Worm (Caenorhabditis elegans) whole organism, late embryonic: ENCODE measurements around the gene F14F9.6.

Experiments used
- K02D7.2 ChIP-seq: sonication (generic microtip); optimal IDR thresholded peaks from 2 replicates; lab custom pipeline; 2017; ENCODE audit warnings: mild to moderate bottlenecking, missing genetic modification characterization, missing compliant biosample characterization
- K09A11.1 ChIP-seq: sonication (generic microtip); optimal IDR thresholded peaks from 2 replicates; lab custom pipeline; 2017; ENCODE audit warnings: antibody characterized with exemption, mild to moderate bottlenecking, missing genetic modification characterization, missing compliant biosample characterization; ENCODE audit not compliant: insufficient read depth
- T23F11.4 ChIP-seq: fragments of 200-800 bp; sonication (Bioruptor generic); optimal IDR thresholded peaks from 2 replicates; lab custom pipeline; 2018; ENCODE audit warnings: mild to moderate bottlenecking, missing genetic modification characterization, missing compliant biosample characterization
- ahr-1 ChIP-seq: sonication (generic microtip); optimal IDR thresholded peaks from 2 replicates; lab custom pipeline; 2016; ENCODE audit warnings: missing genetic modification characterization, missing compliant biosample characterization
- ama-1 ChIP-seq: fragments of 150-350 bp; optimal IDR thresholded peaks from 2 replicates; lab custom pipeline; 2014
- ceh-14 ChIP-seq: sonication (generic microtip); optimal IDR thresholded peaks from 2 replicates; lab custom pipeline; 2016; ENCODE audit warnings: missing genotype, missing genetic modification characterization, missing compliant biosample characterization
- ceh-18 ChIP-seq: sonication (generic microtip); optimal IDR thresholded peaks from 2 replicates; lab custom pipeline; 2016; ENCODE audit warnings: missing genetic modification characterization, missing compliant biosample characterization
- ceh-19 ChIP-seq: fragments of 200-800 bp; sonication (Bioruptor generic); optimal IDR thresholded peaks from 2 replicates; lab custom pipeline; 2018; ENCODE audit warnings: mild to moderate bottlenecking, missing genetic modification characterization, missing compliant biosample characterization
- ceh-2 ChIP-seq: sonication (generic microtip); optimal IDR thresholded peaks from 2 replicates; lab custom pipeline; 2016; ENCODE audit warnings: missing genotype, missing genetic modification characterization, missing compliant biosample characterization
- ceh-24 ChIP-seq: sonication (generic microtip); optimal IDR thresholded peaks from 2 replicates; lab custom pipeline; 2016; ENCODE audit warnings: mild to moderate bottlenecking, missing genetic modification characterization, missing compliant biosample characterization
- ceh-34 ChIP-seq: sonication (generic microtip); optimal IDR thresholded peaks from 2 replicates; lab custom pipeline; 2016; ENCODE audit warnings: mild to moderate bottlenecking, missing genetic modification characterization, missing compliant biosample characterization
- ceh-6 ChIP-seq: fragments of 200-800 bp; sonication (Bioruptor generic); optimal IDR thresholded peaks from 2 replicates; lab custom pipeline; 2018; ENCODE audit warnings: mild to moderate bottlenecking, missing genetic modification characterization, missing compliant biosample characterization
- che-1 ChIP-seq: sonication (generic microtip); optimal IDR thresholded peaks from 2 replicates; lab custom pipeline; 2016; ENCODE audit warnings: mild to moderate bottlenecking, missing genetic modification characterization, missing compliant biosample characterization
- dmd-4 ChIP-seq: sonication (generic microtip); optimal IDR thresholded peaks from 2 replicates; lab custom pipeline; 2016; ENCODE audit warnings: borderline replicate concordance, missing genetic modification characterization, missing compliant biosample characterization
- dve-1 ChIP-seq: sonication (generic microtip); optimal IDR thresholded peaks from 2 replicates; lab custom pipeline; 2017; ENCODE audit warnings: antibody characterized with exemption, mild to moderate bottlenecking, missing genetic modification characterization, missing compliant biosample characterization
- elt-2 ChIP-seq: sonication (generic microtip); optimal IDR thresholded peaks from 2 replicates; lab custom pipeline; 2016; ENCODE audit warnings: missing genetic modification reagents, missing genetic modification characterization, missing compliant biosample characterization
- elt-4 ChIP-seq: sonication (generic microtip); optimal IDR thresholded peaks from 2 replicates; lab custom pipeline; 2016; ENCODE audit warnings: missing genetic modification characterization, missing compliant biosample characterization
- ets-4 ChIP-seq: sonication (generic microtip); optimal IDR thresholded peaks from 2 replicates; lab custom pipeline; 2016; ENCODE audit warnings: missing genetic modification characterization, missing compliant biosample characterization
- fax-1 ChIP-seq: sonication (generic microtip); optimal IDR thresholded peaks from 2 replicates; lab custom pipeline; 2016; ENCODE audit warnings: missing genotype, missing genetic modification characterization, missing compliant biosample characterization
- fkh-6 ChIP-seq: sonication (generic microtip); optimal IDR thresholded peaks from 2 replicates; lab custom pipeline; 2016; ENCODE audit warnings: missing genetic modification characterization, missing compliant biosample characterization
- gmeb-2 ChIP-seq: sonication (generic microtip); optimal IDR thresholded peaks from 2 replicates; lab custom pipeline; 2016; ENCODE audit warnings: missing genetic modification characterization, inconsistent platforms, missing compliant biosample characterization
- hlh-13 ChIP-seq: fragments of 200-800 bp; sonication (Bioruptor generic); optimal IDR thresholded peaks from 2 replicates; lab custom pipeline; 2018; ENCODE audit warnings: mild to moderate bottlenecking, missing genetic modification characterization, missing compliant biosample characterization
- hlh-6 ChIP-seq: sonication (generic microtip); optimal IDR thresholded peaks from 2 replicates; lab custom pipeline; 2016; ENCODE audit warnings: missing genotype, missing genetic modification characterization, missing compliant biosample characterization
- hlh-8 ChIP-seq: sonication (generic microtip); optimal IDR thresholded peaks from 2 replicates; lab custom pipeline; 2016; ENCODE audit warnings: missing genotype, missing genetic modification characterization, missing compliant biosample characterization
- lim-6 ChIP-seq: sonication (generic microtip); optimal IDR thresholded peaks from 2 replicates; lab custom pipeline; 2016; ENCODE audit warnings: missing genetic modification characterization, missing compliant biosample characterization
- odd-2 ChIP-seq: sonication (generic microtip); optimal IDR thresholded peaks from 2 replicates; lab custom pipeline; 2017; ENCODE audit warnings: antibody characterized with exemption, mild to moderate bottlenecking, missing genetic modification characterization, missing compliant biosample characterization
- pag-3 ChIP-seq: sonication (generic microtip); optimal IDR thresholded peaks from 2 replicates; lab custom pipeline; 2016; ENCODE audit warnings: missing compliant biosample characterization, missing genetic modification characterization, borderline replicate concordance
- pat-9 ChIP-seq: fragments of 200-800 bp; sonication (Bioruptor generic); optimal IDR thresholded peaks from 2 replicates; lab custom pipeline; 2018; ENCODE audit warnings: mild to moderate bottlenecking, missing genetic modification characterization, moderate library complexity, missing compliant biosample characterization
- pha-2 ChIP-seq: sonication (generic microtip); optimal IDR thresholded peaks from 2 replicates; lab custom pipeline; 2017; ENCODE audit warnings: mild to moderate bottlenecking, missing genetic modification characterization, missing compliant biosample characterization
- pha-4 ChIP-seq: fragments of 150-350 bp; optimal IDR thresholded peaks from 2 replicates; lab custom pipeline; 2018; ENCODE audit warnings: missing biosample characterization, missing genetic modification reagents, missing genetic modification characterization
- ref-2 ChIP-seq: sonication (generic microtip); optimal IDR thresholded peaks from 2 replicates; lab custom pipeline; 2016; ENCODE audit warnings: missing genetic modification characterization, missing compliant biosample characterization
- sdc-2 ChIP-seq: sonication (generic microtip); optimal IDR thresholded peaks from 2 replicates; lab custom pipeline; 2016; ENCODE audit warnings: missing genotype, missing genetic modification characterization, missing compliant biosample characterization
- sox-2 ChIP-seq: fragments of 200-800 bp; sonication (Bioruptor generic); IDR thresholded peaks from 2 replicates; pipeline ENCODE4 v1.3.6; 2022; ENCODE audit warnings: missing genetic modification reagents, missing genetic modification characterization, missing compliant biosample characterization
- syd-9 ChIP-seq: sonication (generic microtip); optimal IDR thresholded peaks from 2 replicates; lab custom pipeline; 2016; ENCODE audit warnings: mild to moderate bottlenecking, missing genetic modification characterization, moderate library complexity, missing compliant biosample characterization
- tbx-2 ChIP-seq: sonication (generic microtip); optimal IDR thresholded peaks from 2 replicates; lab custom pipeline; 2016; ENCODE audit warnings: missing genetic modification characterization, missing compliant biosample characterization
- ttx-3 ChIP-seq: sonication (generic microtip); optimal IDR thresholded peaks from 2 replicates; lab custom pipeline; 2016; ENCODE audit warnings: missing genetic modification reagents, missing genetic modification characterization, missing compliant biosample characterization
- unc-3 ChIP-seq, 2 experiments: fragments of 200-800 bp in 1 of 2; sonication (Bioruptor generic) in 1 of 2; sonication (generic microtip) in 1 of 2; conservative IDR thresholded peaks in 1 of 2; optimal IDR thresholded peaks in 1 of 2; 2 replicates each; pipeline versions ENCODE4 v1.3.6 to Lab custom; 2016 to 2022; ENCODE audit warnings: missing compliant biosample characterization in 2 of 2, missing genetic modification characterization in 2 of 2, missing genetic modification reagents in 1 of 2
- unc-42 ChIP-seq: sonication (generic microtip); optimal IDR thresholded peaks from 2 replicates; lab custom pipeline; 2016; ENCODE audit warnings: missing genotype, missing genetic modification characterization, missing compliant biosample characterization
- zip-5 ChIP-seq: sonication (generic microtip); optimal IDR thresholded peaks from 2 replicates; lab custom pipeline; 2016; ENCODE audit warnings: missing genetic modification characterization, missing compliant biosample characterization
- ztf-16 ChIP-seq: sonication (generic microtip); optimal IDR thresholded peaks from 2 replicates; lab custom pipeline; 2017; ENCODE audit warnings: missing genetic modification characterization, missing compliant biosample characterization

F14F9.6 gene

DNA sequence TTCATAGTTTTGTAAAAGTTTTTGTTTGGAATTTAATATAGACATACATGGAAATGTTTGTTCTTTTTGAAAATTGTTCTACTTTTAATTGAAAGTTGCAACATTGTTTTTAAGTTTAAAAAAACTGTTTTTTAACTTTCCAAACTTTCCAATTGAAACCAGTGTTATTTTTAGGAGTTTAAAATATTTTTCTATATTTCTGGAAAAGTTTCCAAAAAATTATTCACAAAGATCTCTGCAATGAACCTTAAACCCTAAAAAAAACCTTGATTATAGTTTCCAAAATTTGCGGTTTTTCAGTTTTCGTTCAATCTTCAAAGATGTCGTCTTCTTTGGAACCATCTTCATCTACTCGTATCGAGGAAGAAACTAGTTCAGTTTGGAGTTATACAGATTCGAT is 13.9 kb downstream of the F14F9.6 start, which contains the start of gene F14F9.4:
Gene F14F9.4, plus strand, starts transcription at position 301 of the 400 bp plus-strand sequence.
- no peak for TF ChIP-seq ceh-19 (GFP tag; lab: Kevin White, UChicago)
- TF ChIP-seq dmd-4 (tag; lab: Kevin White, UChicago) = no peak
- no peak for TF ChIP-seq pag-3 (tag; lab: Kevin White, UChicago)
- no peak for TF ChIP-seq T23F11.4 (GFP tag; lab: Kevin White, UChicago)
- TF ChIP-seq pha-4 (tag; lab: Kevin White, UChicago) = no peak
- TF ChIP-seq sdc-2 = no peak
- TF ChIP-seq ahr-1 (tag; lab: Kevin White, UChicago) = no peak
- no peak for TF ChIP-seq zip-5 (tag; lab: Kevin White, UChicago)
- TF ChIP-seq ama-1 (lab: Kevin White, UChicago) = no peak
- TF ChIP-seq unc-42 = no peak
- TF ChIP-seq ceh-2 (tag; lab: Kevin White, UChicago) = no peak
- TF ChIP-seq ceh-6 (GFP tag; lab: Kevin White, UChicago) = no peak
- TF ChIP-seq dve-1 (tag; lab: Kevin White, UChicago) = no peak
- no peak for TF ChIP-seq fkh-6 (tag; lab: Kevin White, UChicago)
- TF ChIP-seq lim-6 (tag; lab: Kevin White, UChicago) = no peak
- TF ChIP-seq ref-2 (tag; lab: Kevin White, UChicago) = no peak
- no peak for TF ChIP-seq ceh-14 (tag; lab: Kevin White, UChicago)
- no peak for TF ChIP-seq tbx-2 (tag; lab: Kevin White, UChicago)
- no peak for TF ChIP-seq ztf-16 (tag; lab: Kevin White, UChicago)

ce11 chrV:5131380-5131779 is 14.9 kb downstream of the F14F9.6 start:
- no peak for TF ChIP-seq lim-6 (tag; lab: Kevin White, UChicago)
- no peak for TF ChIP-seq elt-4 (tag; lab: Kevin White, UChicago)
- no peak for TF ChIP-seq K09A11.1
- TF ChIP-seq unc-3 (GFP tag; conservative IDR thresholded peaks at IDR 0.05; lab: Robert Waterston, UW) = no peak
- TF ChIP-seq unc-3 (tag; optimal IDR thresholded peaks at IDR 0.05; lab: Kevin White, UChicago) = no peak
- no peak for TF ChIP-seq gmeb-2 (tag; lab: Kevin White, UChicago)
- no peak for TF ChIP-seq dve-1 (tag; lab: Kevin White, UChicago)
- TF ChIP-seq pha-2 (tag; lab: Kevin White, UChicago) = no peak
- TF ChIP-seq ref-2 (tag; lab: Kevin White, UChicago) = no peak
- TF ChIP-seq ceh-6 (GFP tag; lab: Kevin White, UChicago) = no peak
- no peak for TF ChIP-seq hlh-13 (GFP tag; lab: Kevin White, UChicago)

ce11 chrV:5130018-5130417 is 16.3 kb downstream of the F14F9.6 start, which contains the start of gene F14F9.8:
Gene F14F9.8 (plus strand): TSS chrV:5130318.
- no peak for TF ChIP-seq ceh-2 (tag; lab: Kevin White, UChicago)
- no peak for TF ChIP-seq hlh-8 (tag; lab: Kevin White, UChicago)
- no peak for TF ChIP-seq ceh-18
- TF ChIP-seq K02D7.2 (tag; lab: Kevin White, UChicago) = no peak
- no peak for TF ChIP-seq sox-2 (GFP tag; lab: Robert Waterston, UW)
- no peak for TF ChIP-seq che-1 (tag; lab: Kevin White, UChicago)
- TF ChIP-seq ceh-24 = no peak
- no peak for TF ChIP-seq elt-4 (tag; lab: Kevin White, UChicago)
- no peak for TF ChIP-seq ref-2 (tag; lab: Kevin White, UChicago)
- TF ChIP-seq fax-1 (tag; lab: Kevin White, UChicago) = no peak
- no peak for TF ChIP-seq ttx-3 (tag; lab: Kevin White, UChicago)
- no peak for TF ChIP-seq pha-2 (tag; lab: Kevin White, UChicago)
- no peak for TF ChIP-seq elt-2 (tag; lab: Kevin White, UChicago)
- no peak for TF ChIP-seq pat-9 (tag; lab: Kevin White, UChicago)
- no peak for TF ChIP-seq ets-4 (tag; lab: Kevin White, UChicago)
- TF ChIP-seq syd-9 (tag; lab: Kevin White, UChicago) = no peak
- TF ChIP-seq hlh-6 (tag; lab: Kevin White, UChicago) = no peak
- no peak for TF ChIP-seq ceh-34 (tag; lab: Kevin White, UChicago)
- no peak for TF ChIP-seq odd-2 (tag; lab: Kevin White, UChicago)
